Comparison of ENCODE assay signal across 1 fruit fly cellular context in the genomic region with DNA sequence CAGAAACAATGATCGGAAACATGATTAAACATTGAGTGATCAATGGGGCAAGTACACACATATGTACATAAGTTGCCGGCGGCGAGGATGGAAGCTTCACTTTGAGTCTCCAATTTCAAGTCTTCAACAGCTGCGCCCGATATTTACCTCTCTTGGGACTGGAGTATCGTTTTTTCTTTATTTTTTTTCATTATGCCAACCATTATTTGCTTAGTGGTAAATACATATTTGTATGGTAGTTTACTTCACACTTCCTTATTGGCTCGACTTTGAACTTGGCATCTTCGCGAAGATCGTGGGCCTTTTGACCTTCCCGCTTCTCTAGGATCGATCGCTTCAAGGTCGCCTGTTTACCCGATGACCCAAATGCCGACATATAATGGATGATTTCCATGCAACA.
TF ChIP-seq lines count a peak whose summit lies in the region.

No protein-coding gene starts in this region.

TF ChIP-seq in whole organism, embryonic, 481 proteins besides CTCF, POLR2A, EP300 and RAD21 (continued from another document and continues in another):
- no peak for TF ChIP-seq Gsc (GFP tag; IDR thresholded peaks at IDR 0.05; lab: Robert Waterston, UW)
- peak; percentile 35 for TF ChIP-seq CG4854 (GFP tag; optimal IDR thresholded peaks at IDR 0.05; lab: Kevin White, UChicago)
- no peak for TF ChIP-seq gro (GFP tag; optimal IDR thresholded peaks at IDR 0.05; lab: Kevin White, UChicago)
- no peak for TF ChIP-seq Gug (GFP tag; IDR thresholded peaks at IDR 0.05; lab: Robert Waterston, UW)
- no peak for TF ChIP-seq fu2 (GFP tag; optimal IDR thresholded peaks at IDR 0.05; lab: Kevin White, UChicago)
- TF ChIP-seq ERR (GFP tag; optimal IDR thresholded peaks at IDR 0.05; lab: Kevin White, UChicago) = no peak
- no peak for TF ChIP-seq shn (GFP tag; optimal IDR thresholded peaks at IDR 0.05; lab: Kevin White, UChicago)
- TF ChIP-seq CG3726 (GFP tag; IDR thresholded peaks at IDR 0.05; lab: Robert Waterston, UW) = 0 out of 3 replicates have a peak, but pooled peaks have one; percentile 42
- no peak for TF ChIP-seq nerfin-2 (GFP tag; IDR thresholded peaks at IDR 0.05; lab: Robert Waterston, UW; ENCODE audit: partially characterized antibody)
- TF ChIP-seq prd (optimal IDR thresholded peaks at IDR 0.05; lab: Kevin White, UChicago) = no peak
- TF ChIP-seq prd (GFP tag; IDR thresholded peaks at IDR 0.05; lab: Robert Waterston, UW) = no peak
- no peak for TF ChIP-seq sens-2 (GFP tag; IDR thresholded peaks at IDR 0.05; lab: Robert Waterston, UW)
- peak; percentile 12 for TF ChIP-seq grau (tag; optimal IDR thresholded peaks at IDR 0.05; lab: Kevin White, UChicago)
- TF ChIP-seq Rx (GFP tag; IDR thresholded peaks at IDR 0.05; lab: Robert Waterston, UW) = no peak
- TF ChIP-seq CG5180 (GFP tag; optimal IDR thresholded peaks at IDR 0.05; lab: Kevin White, UChicago) = peak; percentile 9
- TF ChIP-seq CG9932 (GFP tag; IDR thresholded peaks at IDR 0.05; lab: Robert Waterston, UW) = no peak
- peak; percentile 41 for TF ChIP-seq CHES-1-like (GFP tag; optimal IDR thresholded peaks at IDR 0.05; lab: Kevin White, UChicago)
- peak; percentile 42 for TF ChIP-seq repo (GFP tag; optimal IDR thresholded peaks at IDR 0.05; lab: Kevin White, UChicago)
- no peak for TF ChIP-seq danr (GFP tag; IDR thresholded peaks at IDR 0.05; lab: Robert Waterston, UW)
- no peak for TF ChIP-seq CG3995 (GFP tag; optimal IDR thresholded peaks at IDR 0.05; lab: Kevin White, UChicago)
- no peak for TF ChIP-seq CG13624 (GFP tag; optimal IDR thresholded peaks at IDR 0.05; lab: Kevin White, UChicago)
- TF ChIP-seq CG18011 (GFP tag; optimal IDR thresholded peaks at IDR 0.05; lab: Kevin White, UChicago) = no peak
- TF ChIP-seq CG7839 (tag; optimal IDR thresholded peaks at IDR 0.05; lab: Kevin White, UChicago) = peak; percentile 2
- no peak for TF ChIP-seq CG10462 (GFP tag; optimal IDR thresholded peaks at IDR 0.05; lab: Kevin White, UChicago)
- TF ChIP-seq CG12744 (GFP tag; optimal IDR thresholded peaks at IDR 0.05; lab: Kevin White, UChicago) = no peak
- no peak for TF ChIP-seq CG7786 (GFP tag; optimal IDR thresholded peaks at IDR 0.05; lab: Kevin White, UChicago)
- no peak for TF ChIP-seq Poxn (GFP tag; IDR thresholded peaks at IDR 0.05; lab: Robert Waterston, UW)
- TF ChIP-seq Sox102F (GFP tag; optimal IDR thresholded peaks at IDR 0.05; lab: Kevin White, UChicago) = peak; percentile 47
- TF ChIP-seq Oli (tag; optimal IDR thresholded peaks at IDR 0.05; lab: Kevin White, UChicago) = no peak
- TF ChIP-seq Trl (optimal IDR thresholded peaks at IDR 0.05; lab: Kevin White, UChicago) = no peak
- TF ChIP-seq Trl (GFP tag; optimal IDR thresholded peaks at IDR 0.05; lab: Kevin White, UChicago) = peak; percentile 56
- no peak for TF ChIP-seq CG30020 (tag; optimal IDR thresholded peaks at IDR 0.05; lab: Kevin White, UChicago)
- peak; percentile 59 for TF ChIP-seq CG2678 (tag; optimal IDR thresholded peaks at IDR 0.05; lab: Kevin White, UChicago)
- no peak for TF ChIP-seq amos (GFP tag; IDR thresholded peaks at IDR 0.05; lab: Robert Waterston, UW; ENCODE audit: partially characterized antibody)
- TF ChIP-seq lola (GFP tag; optimal IDR thresholded peaks at IDR 0.05; lab: Kevin White, UChicago) = no peak
- no peak for TF ChIP-seq CG7928 (GFP tag; optimal IDR thresholded peaks at IDR 0.05; lab: Kevin White, UChicago)
- no peak for TF ChIP-seq CG8765 (GFP tag; IDR thresholded peaks at IDR 0.05; lab: Robert Waterston, UW)
- peak; percentile 52; the same call in 1 of the 2 replicates for TF ChIP-seq CG14014 (GFP tag; IDR thresholded peaks at IDR 0.05; lab: Robert Waterston, UW)
- TF ChIP-seq bsh (GFP tag; optimal IDR thresholded peaks at IDR 0.05; lab: Kevin White, UChicago) = peak in 1 of 2 experiments; percentile 45
- TF ChIP-seq wdn (GFP tag; IDR thresholded peaks at IDR 0.05; lab: Robert Waterston, UW) = no peak
- TF ChIP-seq ab (GFP tag; optimal IDR thresholded peaks at IDR 0.05; lab: Kevin White, UChicago) = no peak
- peak; percentile 39 for TF ChIP-seq CG12236 (GFP tag; optimal IDR thresholded peaks at IDR 0.05; lab: Kevin White, UChicago)
- peak; percentile 89 for TF ChIP-seq sens (GFP tag; lab: Kevin White, UChicago)
- no peak for TF ChIP-seq GATAe (GFP tag; conservative IDR thresholded peaks at IDR 0.05; lab: Robert Waterston, UW)
- peak; percentile 55 for TF ChIP-seq CG18599 (GFP tag; optimal IDR thresholded peaks at IDR 0.05; lab: Kevin White, UChicago)
- TF ChIP-seq jumu (GFP tag; optimal IDR thresholded peaks at IDR 0.05; lab: Kevin White, UChicago) = no peak
- peak; percentile 46 for TF ChIP-seq CG33213 (GFP tag; optimal IDR thresholded peaks at IDR 0.05; lab: Kevin White, UChicago)
- no peak for TF ChIP-seq gcm2 (GFP tag; optimal IDR thresholded peaks at IDR 0.05; lab: Kevin White, UChicago)
- TF ChIP-seq CG8290 (GFP tag; optimal IDR thresholded peaks at IDR 0.05; lab: Kevin White, UChicago) = no peak
- no peak for TF ChIP-seq CG8290 (tag; optimal IDR thresholded peaks at IDR 0.05; lab: Kevin White, UChicago)
- no peak for TF ChIP-seq salm (tag; optimal IDR thresholded peaks at IDR 0.05; lab: Kevin White, UChicago)
- no peak for TF ChIP-seq h (optimal IDR thresholded peaks at IDR 0.05; lab: Kevin White, UChicago)
- TF ChIP-seq tll (GFP tag; optimal IDR thresholded peaks at IDR 0.05; lab: Kevin White, UChicago) = no peak
- TF ChIP-seq Drgx (GFP tag; IDR thresholded peaks at IDR 0.05; lab: Robert Waterston, UW) = no peak
- no peak for TF ChIP-seq chm (GFP tag; IDR thresholded peaks at IDR 0.05; lab: Robert Waterston, UW)
- TF ChIP-seq CG34422 (GFP tag; IDR thresholded peaks at IDR 0.05; lab: Robert Waterston, UW) = no peak; the same call in 2 of the 3 replicates
- TF ChIP-seq CG5953 (GFP tag; IDR thresholded peaks at IDR 0.05; lab: Robert Waterston, UW) = peak; percentile 28; the same call in 1 of the 2 replicates
- no peak for TF ChIP-seq insv (GFP tag; optimal IDR thresholded peaks at IDR 0.05; lab: Kevin White, UChicago)
- TF ChIP-seq row (GFP tag; IDR thresholded peaks at IDR 0.05; lab: Robert Waterston, UW) = no peak
- no peak for TF ChIP-seq CG9609 (GFP tag; optimal IDR thresholded peaks at IDR 0.05; lab: Kevin White, UChicago)
- TF ChIP-seq dm (GFP tag; optimal IDR thresholded peaks at IDR 0.05; lab: Kevin White, UChicago) = no peak
- TF ChIP-seq lmd (GFP tag; IDR thresholded peaks at IDR 0.05; lab: Robert Waterston, UW) = no peak
- peak; percentile 14 for TF ChIP-seq CG13424 (tag; optimal IDR thresholded peaks at IDR 0.05; lab: Kevin White, UChicago)
- peak; percentile 18 for TF ChIP-seq eyg (GFP tag; optimal IDR thresholded peaks at IDR 0.05; lab: Kevin White, UChicago)
- peak; percentile 52 for TF ChIP-seq nau (GFP tag; optimal IDR thresholded peaks at IDR 0.05; lab: Kevin White, UChicago)
- TF ChIP-seq Neu2 (GFP tag; optimal IDR thresholded peaks at IDR 0.05; lab: Kevin White, UChicago; ENCODE audit: borderline replicate concordance) = no peak
- peak; percentile 40; the same call in 1 of the 3 replicates for TF ChIP-seq so (GFP tag; IDR thresholded peaks at IDR 0.05; lab: Robert Waterston, UW)
- TF ChIP-seq tap (tag; optimal IDR thresholded peaks at IDR 0.05; lab: Kevin White, UChicago) = no peak
- TF ChIP-seq CG13287 (GFP tag; IDR thresholded peaks at IDR 0.05; lab: Robert Waterston, UW; ENCODE audit: partially characterized antibody) = no peak
- no peak for TF ChIP-seq Dref (GFP tag; IDR thresholded peaks at IDR 0.05; lab: Robert Waterston, UW)
- TF ChIP-seq CG12299 (tag; optimal IDR thresholded peaks at IDR 0.05; lab: Kevin White, UChicago) = peak; percentile 50
- peak; percentile 16 for TF ChIP-seq nerfin-1 (tag; optimal IDR thresholded peaks at IDR 0.05; lab: Kevin White, UChicago)
- TF ChIP-seq Hsf (GFP tag; optimal IDR thresholded peaks at IDR 0.05; lab: Kevin White, UChicago) = no peak
- TF ChIP-seq jing (GFP tag; optimal IDR thresholded peaks at IDR 0.05; lab: Kevin White, UChicago) = no peak
- TF ChIP-seq CG2889 (GFP tag; IDR thresholded peaks at IDR 0.05; lab: Robert Waterston, UW) = no peak
- peak; percentile 22; the same call in 1 of the 3 replicates for TF ChIP-seq sr (GFP tag; IDR thresholded peaks at IDR 0.05; lab: Robert Waterston, UW)
- no peak for TF ChIP-seq CG4282 (GFP tag; optimal IDR thresholded peaks at IDR 0.05; lab: Kevin White, UChicago)
- no peak for TF ChIP-seq slbo (GFP tag; IDR thresholded peaks at IDR 0.05; lab: Robert Waterston, UW)
- no peak for TF ChIP-seq mam (GFP tag; optimal IDR thresholded peaks at IDR 0.05; lab: Kevin White, UChicago)
- TF ChIP-seq CG12071 (GFP tag; optimal IDR thresholded peaks at IDR 0.05; lab: Kevin White, UChicago) = peak; percentile 12
- TF ChIP-seq CG6689 (GFP tag; IDR thresholded peaks at IDR 0.05; lab: Robert Waterston, UW) = no peak
- peak; percentile 82 for TF ChIP-seq lab (GFP tag; optimal IDR thresholded peaks at IDR 0.05; lab: Kevin White, UChicago)
- TF ChIP-seq Bdp1 (GFP tag; optimal IDR thresholded peaks at IDR 0.05; lab: Kevin White, UChicago) = peak; percentile 27
- TF ChIP-seq CG18619 (GFP tag; optimal IDR thresholded peaks at IDR 0.05; lab: Kevin White, UChicago) = peak; percentile 26
- no peak for TF ChIP-seq CG34376 (GFP tag; optimal IDR thresholded peaks at IDR 0.05; lab: Kevin White, UChicago)
- no peak for TF ChIP-seq E2f2 (GFP tag; IDR thresholded peaks at IDR 0.05; lab: Robert Waterston, UW)
- peak; percentile 53 for TF ChIP-seq CG13296 (GFP tag; optimal IDR thresholded peaks at IDR 0.05; lab: Kevin White, UChicago)
- TF ChIP-seq CG4328 (GFP tag; optimal IDR thresholded peaks at IDR 0.05; lab: Kevin White, UChicago) = peak; percentile 21
- TF ChIP-seq gfzf (GFP tag; optimal IDR thresholded peaks at IDR 0.05; lab: Kevin White, UChicago) = no peak
- TF ChIP-seq CG8944 (GFP tag; optimal IDR thresholded peaks at IDR 0.05; lab: Kevin White, UChicago) = no peak
- peak; percentile 47; the same call in 1 of the 2 replicates for TF ChIP-seq HLH3B (GFP tag; IDR thresholded peaks at IDR 0.05; lab: Robert Waterston, UW)
- TF ChIP-seq CG12219 (GFP tag; optimal IDR thresholded peaks at IDR 0.05; lab: Kevin White, UChicago) = peak; percentile 10
- TF ChIP-seq Atf-2 (GFP tag; optimal IDR thresholded peaks at IDR 0.05; lab: Kevin White, UChicago) = no peak
- TF ChIP-seq CG31441 (GFP tag; IDR thresholded peaks at IDR 0.05; lab: Robert Waterston, UW) = no peak
- TF ChIP-seq fd64A (GFP tag; optimal IDR thresholded peaks at IDR 0.05; lab: Kevin White, UChicago) = peak; percentile 16
- no peak for TF ChIP-seq CG11085 (GFP tag; IDR thresholded peaks at IDR 0.05; lab: Robert Waterston, UW)
- TF ChIP-seq dmrt99B (tag; optimal IDR thresholded peaks at IDR 0.05; lab: Kevin White, UChicago) = peak; percentile 35
- no peak for TF ChIP-seq CG3838 (GFP tag; optimal IDR thresholded peaks at IDR 0.05; lab: Kevin White, UChicago)
- TF ChIP-seq CG2129 (GFP tag; IDR thresholded peaks at IDR 0.05; lab: Robert Waterston, UW; ENCODE audit: partially characterized antibody) = no peak
- TF ChIP-seq trh (GFP tag; optimal IDR thresholded peaks at IDR 0.05; lab: Kevin White, UChicago) = no peak
- TF ChIP-seq PHDP (tag; optimal IDR thresholded peaks at IDR 0.05; lab: Kevin White, UChicago) = peak; percentile 41
- no peak for TF ChIP-seq B-H2 (GFP tag; optimal IDR thresholded peaks at IDR 0.05; lab: Kevin White, UChicago)
- TF ChIP-seq CG6813 (GFP tag; optimal IDR thresholded peaks at IDR 0.05; lab: Kevin White, UChicago) = peak; percentile 50
- TF ChIP-seq sqz (GFP tag; optimal IDR thresholded peaks at IDR 0.05; lab: Kevin White, UChicago) = peak; percentile 12
- TF ChIP-seq ara (GFP tag; IDR thresholded peaks at IDR 0.05; lab: Robert Waterston, UW) = no peak
- no peak for TF ChIP-seq CG2116 (GFP tag; optimal IDR thresholded peaks at IDR 0.05; lab: Kevin White, UChicago)
- no peak for TF ChIP-seq klu (GFP tag; IDR thresholded peaks at IDR 0.05; lab: Robert Waterston, UW)
- TF ChIP-seq Dfd (GFP tag; optimal IDR thresholded peaks at IDR 0.05; lab: Kevin White, UChicago) = no peak
- TF ChIP-seq tio (GFP tag; optimal IDR thresholded peaks at IDR 0.05; lab: Kevin White, UChicago) = no peak
- TF ChIP-seq CG16863 (GFP tag; optimal IDR thresholded peaks at IDR 0.05; lab: Kevin White, UChicago) = peak; percentile 34
- TF ChIP-seq CG15479 (GFP tag; optimal IDR thresholded peaks at IDR 0.05; lab: Kevin White, UChicago) = no peak
- TF ChIP-seq CG17912 (GFP tag; optimal IDR thresholded peaks at IDR 0.05; lab: Kevin White, UChicago) = no peak
- no peak for TF ChIP-seq CG31388 (GFP tag; optimal IDR thresholded peaks at IDR 0.05; lab: Kevin White, UChicago)
- no peak for TF ChIP-seq ind (GFP tag; optimal IDR thresholded peaks at IDR 0.05; lab: Kevin White, UChicago)
- no peak for TF ChIP-seq CG2202 (tag; optimal IDR thresholded peaks at IDR 0.05; lab: Kevin White, UChicago)
- no peak for TF ChIP-seq CG4360 (GFP tag; IDR thresholded peaks at IDR 0.05; lab: Robert Waterston, UW)
- no peak for TF ChIP-seq pzg (GFP tag; optimal IDR thresholded peaks at IDR 0.05; lab: Kevin White, UChicago)
- no peak for TF ChIP-seq CG16815 (GFP tag; optimal IDR thresholded peaks at IDR 0.05; lab: Kevin White, UChicago)
- peak; percentile 48; the same call in 1 of the 3 replicates for TF ChIP-seq CG11695 (GFP tag; IDR thresholded peaks at IDR 0.05; lab: Robert Waterston, UW)
- no peak for TF ChIP-seq Mrtf (GFP tag; IDR thresholded peaks at IDR 0.05; lab: Robert Waterston, UW)
- TF ChIP-seq emc (GFP tag; optimal IDR thresholded peaks at IDR 0.05; lab: Kevin White, UChicago) = no peak
- peak; percentile 58 for TF ChIP-seq CG15514 (GFP tag; optimal IDR thresholded peaks at IDR 0.05; lab: Kevin White, UChicago)
- TF ChIP-seq zf30C (GFP tag; optimal IDR thresholded peaks at IDR 0.05; lab: Kevin White, UChicago) = no peak
- TF ChIP-seq CG31365 (tag; optimal IDR thresholded peaks at IDR 0.05; lab: Kevin White, UChicago) = no peak
- TF ChIP-seq dysf (GFP tag; IDR thresholded peaks at IDR 0.05; lab: Robert Waterston, UW) = 0 out of 3 replicates have a peak, but pooled peaks have one; percentile 19
- TF ChIP-seq CG14710 (tag; optimal IDR thresholded peaks at IDR 0.05; lab: Kevin White, UChicago) = no peak
- TF ChIP-seq CG10543 (GFP tag; optimal IDR thresholded peaks at IDR 0.05; lab: Kevin White, UChicago) = peak; percentile 57
- no peak for TF ChIP-seq ttk (GFP tag; IDR thresholded peaks at IDR 0.05; lab: Robert Waterston, UW)
- peak; percentile 47 for TF ChIP-seq unpg (GFP tag; optimal IDR thresholded peaks at IDR 0.05; lab: Kevin White, UChicago)
- no peak for TF ChIP-seq NFAT (GFP tag; IDR thresholded peaks at IDR 0.05; lab: Robert Waterston, UW)
- no peak for TF ChIP-seq CG1603 (tag; optimal IDR thresholded peaks at IDR 0.05; lab: Kevin White, UChicago)
- no peak for TF ChIP-seq CG9817 (tag; optimal IDR thresholded peaks at IDR 0.05; lab: Kevin White, UChicago)
